Worm (Caenorhabditis elegans) whole organism, L4 larva: ENCODE measurements around the gene Y76B12C.6.

ENCODE experiments used
- ceh-82 ChIP-seq: sonication (generic microtip); optimal IDR thresholded peaks from 2 replicates; lab custom pipeline; 2017; ENCODE audit warnings: missing biosample characterization, missing genetic modification characterization
- daf-12 ChIP-seq: fragments of 150-350 bp; optimal IDR thresholded peaks from 2 replicates; lab custom pipeline; 2014; ENCODE audit warnings: missing biosample characterization, missing genetic modification reagents, missing genetic modification characterization
- nhr-237 ChIP-seq: sonication (generic microtip); optimal IDR thresholded peaks from 2 replicates; lab custom pipeline; 2017; ENCODE audit warnings: missing biosample characterization, missing genetic modification characterization
- nhr-28 ChIP-seq: fragments of 150-350 bp; optimal IDR thresholded peaks from 2 replicates; lab custom pipeline; 2014; ENCODE audit warnings: missing biosample characterization, missing genetic modification characterization
- skn-1 ChIP-seq: fragments of 150-350 bp; optimal IDR thresholded peaks from 2 replicates; lab custom pipeline; 2014; ENCODE audit warnings: missing biosample characterization, missing genetic modification characterization

DNA sequence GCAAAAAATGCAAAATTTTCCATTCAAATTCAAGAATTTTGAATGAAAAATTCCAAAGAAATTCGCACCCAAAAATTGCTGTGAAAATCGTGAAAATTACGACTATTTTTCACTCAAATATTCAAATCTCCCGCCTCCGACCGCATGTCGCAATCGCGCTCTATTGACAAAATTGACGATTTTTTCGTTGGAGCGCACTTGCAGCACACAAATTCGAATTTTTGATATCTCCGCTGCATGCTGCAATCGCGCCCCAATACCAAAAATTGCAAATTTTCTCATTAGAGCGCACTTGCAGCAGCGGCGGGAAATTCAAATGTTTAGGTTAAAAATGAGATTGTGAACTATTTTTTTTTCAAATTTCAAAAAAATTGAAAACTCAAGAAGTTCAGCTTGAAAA is 16.6 kb downstream of the Y76B12C.6 start:
- no peak for TF ChIP-seq skn-1 (tag; lab: Kevin White, UChicago)
- TF ChIP-seq nhr-28 (tag; lab: Kevin White, UChicago) = no peak
- TF ChIP-seq ceh-82 (tag; lab: Kevin White, UChicago) = no peak
- TF ChIP-seq nhr-237 (tag; lab: Kevin White, UChicago) = no peak
- no peak for TF ChIP-seq daf-12 (tag; lab: Kevin White, UChicago)
